Fruit fly (Drosophila melanogaster): ENCODE measurements around the gene PK2-R1.

- TF ChIP-seq Dfd (GFP tag; optimal IDR thresholded peaks at IDR 0.05) (no peak), fd3F (GFP tag; optimal IDR thresholded peaks at IDR 0.05) (no peak), wor (GFP tag; IDR thresholded peaks at IDR 0.05) (no peak), dysf (GFP tag; IDR thresholded peaks at IDR 0.05) (no peak)
Measured at dm6 chr3R:13382656-13383142, 44.6 kb downstream of the PK2-R1 start.

All from whole organism, embryonic.